Worm (Caenorhabditis elegans): Measurements from ENCODE around the gene fbxb-26.
"Not testable (repeated sequence)": the region's sequence is repeated elsewhere in the genome, so short reads cannot be mapped to it uniquely, and the experiment has no call there.

The fbxb-26 gene

ce11 chrII:1660888-1661287 lies 21.4 kb upstream of the fbxb-26 start, which contains the start of gene ZC204.13:
Gene ZC204.13 (minus strand): TSS chrII:1660988.
- not testable (repeated sequence) for TF ChIP-seq dpl-1 (GFP tag; optimal IDR thresholded peaks at IDR 0.05); fos-1 (tag; optimal IDR thresholded peaks at IDR 0.05); egl-43 (GFP tag; IDR thresholded peaks at IDR 0.05)

- TF ChIP-seq tra-1 (GFP tag; IDR thresholded peaks at IDR 0.05) = 0 out of 2 replicates have a peak, but pooled peaks have one; percentile 16
- peak; percentile 26 for TF ChIP-seq mes-2 (tag; optimal IDR thresholded peaks at IDR 0.05; ENCODE audit: poor library complexity, severe bottlenecking)
- peak; percentile 23; the same call in 1 of the 2 replicates for TF ChIP-seq dmd-6 (GFP tag; IDR thresholded peaks at IDR 0.05)
- peak; percentile 51 for TF ChIP-seq duxl-1 (tag; optimal IDR thresholded peaks at IDR 0.05; ENCODE audit: poor library complexity)
- peak; percentile 49 for TF ChIP-seq hmg-1.1 (GFP tag; IDR thresholded peaks at IDR 0.05)
- 0 out of 2 replicates have a peak, but pooled peaks have one; percentile 24 for TF ChIP-seq D1046.2 (GFP tag; IDR thresholded peaks at IDR 0.05)
- peak; percentile 72 for TF ChIP-seq Y48G9A.11 (GFP tag; IDR thresholded peaks at IDR 0.05)
- TF ChIP-seq T26A8.4 (GFP tag; IDR thresholded peaks at IDR 0.05) = 0 out of 2 replicates have a peak, but pooled peaks have one; percentile 43
These were observed 20.9 kb upstream of the fbxb-26 start for ce11 chrII:1661300-1661838.

- TF ChIP-seq lsy-2 (tag; optimal IDR thresholded peaks at IDR 0.05) (peak in 1 of 2 experiments; percentile 46), lin-38 (GFP tag; IDR thresholded peaks at IDR 0.05) (no peak), mes-2 (tag; optimal IDR thresholded peaks at IDR 0.05; ENCODE audit: poor library complexity, severe bottlenecking) (peak; percentile 51)
These were observed 19.4 kb upstream of the fbxb-26 start, which contains the start of gene ZC204.14 for ce11 chrII:1662881-1663280. Gene ZC204.14 (minus strand): TSS chrII:1662949.

- peak; percentile 88 for TF ChIP-seq duxl-1 (tag; optimal IDR thresholded peaks at IDR 0.05; ENCODE audit: poor library complexity)
- no peak for TF ChIP-seq attf-4 (tag; optimal IDR thresholded peaks at IDR 0.05)
- no peak for TF ChIP-seq lin-29 (GFP tag; IDR thresholded peaks at IDR 0.05)
- TF ChIP-seq nhr-76 (tag; optimal IDR thresholded peaks at IDR 0.05) = no peak
- TF ChIP-seq rbr-2 (tag; optimal IDR thresholded peaks at IDR 0.05) = no peak
- no peak for TF ChIP-seq lin-1 (GFP tag; IDR thresholded peaks at IDR 0.05)
- peak in 1 of 2 experiments; percentile 81 for TF ChIP-seq unc-62 (GFP tag; optimal IDR thresholded peaks at IDR 0.05 in 1 of 2)
- no peak for TF ChIP-seq unc-62 (tag; optimal IDR thresholded peaks at IDR 0.05)
- no peak for TF ChIP-seq mxl-2 (GFP tag; conservative IDR thresholded peaks at IDR 0.05)
- no peak for TF ChIP-seq F26F4.8 (GFP tag; conservative IDR thresholded peaks at IDR 0.05)
- no peak for TF ChIP-seq cey-2 (tag; optimal IDR thresholded peaks at IDR 0.05; ENCODE audit: borderline replicate concordance, insufficient read depth)
- TF ChIP-seq mxl-3 (GFP tag; optimal IDR thresholded peaks at IDR 0.05) = peak; percentile 7
- no peak for TF ChIP-seq daf-8 (GFP tag; IDR thresholded peaks at IDR 0.05)
- no peak for TF ChIP-seq T20F7.1 (GFP tag; optimal IDR thresholded peaks at IDR 0.05)
- TF ChIP-seq Y105C5A.15 (GFP tag; IDR thresholded peaks at IDR 0.05) = no peak
- no peak for TF ChIP-seq ztf-11 (tag; optimal IDR thresholded peaks at IDR 0.05)
- no peak for TF ChIP-seq dve-1 (tag; optimal IDR thresholded peaks at IDR 0.05; ENCODE audit: insufficient read depth)
- peak; percentile 11 for TF ChIP-seq nhr-102 (tag; optimal IDR thresholded peaks at IDR 0.05)
- no peak for TF ChIP-seq ceh-32 (tag; optimal IDR thresholded peaks at IDR 0.05; ENCODE audit: poor library complexity)
- TF ChIP-seq dmd-8 (GFP tag; IDR thresholded peaks at IDR 0.05) = no peak
- no peak for TF ChIP-seq sdz-12 (GFP tag; optimal IDR thresholded peaks at IDR 0.05)
- TF ChIP-seq zfp-3 (GFP tag; conservative IDR thresholded peaks at IDR 0.05) = no peak
- peak; percentile 50; the same call in 1 of the 2 replicates for TF ChIP-seq nhr-41 (GFP tag; IDR thresholded peaks at IDR 0.05)
- TF ChIP-seq dmd-6 (GFP tag; IDR thresholded peaks at IDR 0.05) = peak; percentile 76
- no peak for TF ChIP-seq mdt-29 (GFP tag; IDR thresholded peaks at IDR 0.05)
- TF ChIP-seq nhr-6 (tag; optimal IDR thresholded peaks at IDR 0.05) = no peak
- TF ChIP-seq nhr-25 (tag; optimal IDR thresholded peaks at IDR 0.05; ENCODE audit: borderline replicate concordance, insufficient read depth) = no peak
- peak; percentile 6 for TF ChIP-seq nhr-48 (tag; optimal IDR thresholded peaks at IDR 0.05)
- peak; percentile 93 for TF ChIP-seq aha-1 (tag)
- no peak for TF ChIP-seq ama-1 (optimal IDR thresholded peaks at IDR 0.05)
- no peak for TF ChIP-seq nhr-237 (tag; optimal IDR thresholded peaks at IDR 0.05)
- TF ChIP-seq fos-1 (tag; optimal IDR thresholded peaks at IDR 0.05) = no peak
- TF ChIP-seq F49E8.2 (tag; optimal IDR thresholded peaks at IDR 0.05; ENCODE audit: borderline replicate concordance) = no peak
- peak; percentile 65 for TF ChIP-seq hlh-11 (tag; optimal IDR thresholded peaks at IDR 0.05)
These were observed 18.8 kb upstream of the fbxb-26 start, which contains the start of gene duxl-1 for ce11 chrII:1663516-1663915. Gene duxl-1 (plus strand): TSS chrII:1663699.
